Worm (Caenorhabditis elegans) whole organism, L4 larva: Measurements from ENCODE around the gene T27E9.2.

Source experiments
- F26F4.8 ChIP-seq: fragments of 200-800 bp; sonication (Bioruptor generic); conservative IDR thresholded peaks from 2 replicates; pipeline ENCODE4 v1.3.6; 2022; ENCODE audit warnings: missing genetic modification characterization, missing compliant biosample characterization
- R02D3.7 ChIP-seq: fragments of 150-350 bp; sonication (generic microtip); optimal IDR thresholded peaks from 3 replicates; lab custom pipeline; 2014; ENCODE audit warnings: missing biosample characterization, missing genetic modification characterization
- Y48G9A.11 ChIP-seq: fragments of 200-800 bp; sonication (Bioruptor generic); IDR thresholded peaks from 2 replicates; pipeline ENCODE4 v1.3.6; 2022; ENCODE audit warnings: missing genetic modification reagents, missing genetic modification characterization, missing compliant biosample characterization
- Y5F2A.4 ChIP-seq: fragments of 200-800 bp; sonication (Bioruptor generic); optimal IDR thresholded peaks from 2 replicates; lab custom pipeline; 2018; ENCODE audit warnings: mild to moderate bottlenecking, missing genetic modification characterization, missing compliant biosample characterization
- Y75B8A.6 ChIP-seq: fragments of 200-800 bp; sonication (Bioruptor generic); IDR thresholded peaks from 2 replicates; pipeline ENCODE4 v1.3.6; 2022; ENCODE audit warnings: missing genetic modification reagents, missing genetic modification characterization, missing compliant biosample characterization
- ZK337.2 ChIP-seq: fragments of 200-800 bp; sonication (Bioruptor generic); IDR thresholded peaks from 2 replicates; pipeline ENCODE4 v1.3.6; 2022; ENCODE audit warnings: missing genetic modification reagents, missing genetic modification characterization, missing compliant biosample characterization
- aha-1 ChIP-seq: fragments of 150-350 bp; peaks from one replicate; lab custom pipeline; 2014; ENCODE audit warnings: missing biosample characterization, missing genetic modification characterization
- ama-1 ChIP-seq: fragments of 150-350 bp; optimal IDR thresholded peaks from 2 replicates; lab custom pipeline; 2014; ENCODE audit warnings: inconsistent platforms, mixed read lengths
- ceh-62 ChIP-seq: sonication (generic microtip); optimal IDR thresholded peaks from 2 replicates; lab custom pipeline; 2017; ENCODE audit warnings: missing biosample characterization, missing genetic modification characterization
- ces-1 ChIP-seq: fragments of 150-350 bp; sonication (generic microtip); optimal IDR thresholded peaks from 4 replicates; lab custom pipeline; 2014; ENCODE audit warnings: missing biosample characterization, missing genetic modification reagents, missing genetic modification characterization
- ctbp-1 ChIP-seq: fragments of 200-800 bp; sonication (Bioruptor generic); IDR thresholded peaks from 2 replicates; pipeline ENCODE4 v1.3.6; 2022; ENCODE audit warnings: missing genetic modification reagents, missing genetic modification characterization, missing compliant biosample characterization
- daf-16 ChIP-seq, 3 experiments: sonication (generic microtip); optimal IDR thresholded peaks; 2 replicates each; lab custom pipeline; 2016 to 2017; ENCODE audit warnings: missing genetic modification characterization in 3 of 3, missing genetic modification reagents in 3 of 3, mild to moderate bottlenecking in 2 of 3, missing compliant biosample characterization in 2 of 3, missing biosample characterization in 1 of 3, moderate library complexity in 1 of 3
- dpl-1 ChIP-seq: fragments of 150-350 bp; optimal IDR thresholded peaks from 2 replicates; lab custom pipeline; 2014; ENCODE audit warnings: missing biosample characterization, missing genetic modification reagents, missing genetic modification characterization
- dve-1 ChIP-seq: sonication (generic microtip); optimal IDR thresholded peaks from 2 replicates; lab custom pipeline; 2017; ENCODE audit warnings: antibody characterized with exemption, mild to moderate bottlenecking, missing genetic modification characterization, missing compliant biosample characterization; ENCODE audit not compliant: insufficient read depth
- fos-1 ChIP-seq: fragments of 150-350 bp; optimal IDR thresholded peaks from 2 replicates; lab custom pipeline; 2014; ENCODE audit warnings: missing biosample characterization, missing genetic modification characterization
- hif-1 ChIP-seq, 2 experiments: sonication (generic microtip); optimal IDR thresholded peaks; 2 replicates each; lab custom pipeline; 2016 to 2017; ENCODE audit warnings: missing compliant biosample characterization in 2 of 2, missing genetic modification characterization in 2 of 2, missing genetic modification reagents in 2 of 2, missing genotype in 2 of 2, mild to moderate bottlenecking in 1 of 2
- hlh-11 ChIP-seq: fragments of 200-800 bp; sonication (Bioruptor generic); optimal IDR thresholded peaks from 2 replicates; lab custom pipeline; 2018; ENCODE audit warnings: mild to moderate bottlenecking, missing genetic modification characterization, missing compliant biosample characterization
- jun-1 ChIP-seq: fragments of 150-350 bp; optimal IDR thresholded peaks from 2 replicates; lab custom pipeline; 2014; ENCODE audit warnings: missing biosample characterization, missing genetic modification reagents, missing genetic modification characterization
- lin-1 ChIP-seq: fragments of 200-800 bp; sonication (Bioruptor generic); IDR thresholded peaks from 2 replicates; pipeline ENCODE4 v1.3.6; 2022; ENCODE audit warnings: missing genetic modification reagents, missing genetic modification characterization, missing compliant biosample characterization
- lin-13 ChIP-seq: fragments of 150-350 bp; optimal IDR thresholded peaks from 2 replicates; lab custom pipeline; 2014; ENCODE audit warnings: missing biosample characterization, missing genetic modification reagents, missing genetic modification characterization
- lin-15B ChIP-seq: fragments of 150-350 bp; sonication (generic microtip); optimal IDR thresholded peaks from 3 replicates; lab custom pipeline; 2014; ENCODE audit warnings: missing biosample characterization, missing genetic modification characterization
- lin-29 ChIP-seq: fragments of 200-800 bp; sonication (Bioruptor generic); IDR thresholded peaks from 2 replicates; pipeline ENCODE4 v1.3.6; 2022; ENCODE audit warnings: missing genetic modification reagents, missing genetic modification characterization, missing compliant biosample characterization
- lin-38 ChIP-seq: fragments of 200-800 bp; sonication (Bioruptor generic); IDR thresholded peaks from 2 replicates; pipeline ENCODE4 v1.3.6; 2022; ENCODE audit warnings: missing genetic modification reagents, missing genetic modification characterization, missing compliant biosample characterization
- lin-39 ChIP-seq: fragments of 150-350 bp; optimal IDR thresholded peaks from 2 replicates; lab custom pipeline; 2014; ENCODE audit warnings: missing biosample characterization, missing genetic modification reagents, missing genetic modification characterization
- madf-5 ChIP-seq, 2 experiments: fragments of 200-800 bp; sonication (Bioruptor generic); IDR thresholded peaks; 2 replicates each; pipeline ENCODE4 v1.3.6; 2022; ENCODE audit warnings: missing compliant biosample characterization in 2 of 2, missing genetic modification characterization in 2 of 2
- mdt-29 ChIP-seq: fragments of 200-800 bp; sonication (Bioruptor generic); IDR thresholded peaks from 2 replicates; pipeline ENCODE4 v1.3.6; 2022; ENCODE audit warnings: missing genetic modification reagents, missing genetic modification characterization, missing compliant biosample characterization
- nhr-11 ChIP-seq: fragments of 150-350 bp; optimal IDR thresholded peaks from 2 replicates; lab custom pipeline; 2014; ENCODE audit warnings: missing biosample characterization, missing genetic modification characterization
- nhr-111 ChIP-seq: fragments of 200-800 bp; sonication (Bioruptor generic); optimal IDR thresholded peaks from 2 replicates; lab custom pipeline; 2018; ENCODE audit warnings: mild to moderate bottlenecking, missing genetic modification characterization, missing compliant biosample characterization
- nhr-237 ChIP-seq: sonication (generic microtip); optimal IDR thresholded peaks from 2 replicates; lab custom pipeline; 2017; ENCODE audit warnings: missing biosample characterization, missing genetic modification characterization
- nhr-25 ChIP-seq: sonication (generic microtip); optimal IDR thresholded peaks from 2 replicates; lab custom pipeline; 2017; ENCODE audit warnings: missing genetic modification characterization, mild to moderate bottlenecking, missing compliant biosample characterization, antibody characterized with exemption, moderate library complexity, borderline replicate concordance; ENCODE audit not compliant: insufficient read depth
- nhr-28 ChIP-seq: fragments of 150-350 bp; optimal IDR thresholded peaks from 2 replicates; lab custom pipeline; 2014; ENCODE audit warnings: missing biosample characterization, missing genetic modification characterization
- nhr-42 ChIP-seq: fragments of 200-800 bp; sonication (Bioruptor generic); IDR thresholded peaks from 2 replicates; pipeline ENCODE4 v1.3.6; 2022; ENCODE audit warnings: missing genetic modification characterization, missing compliant biosample characterization
- nhr-76 ChIP-seq: fragments of 150-350 bp; optimal IDR thresholded peaks from 2 replicates; lab custom pipeline; 2014; ENCODE audit warnings: missing biosample characterization, missing genetic modification characterization
- nhr-77 ChIP-seq: fragments of 150-350 bp; optimal IDR thresholded peaks from 2 replicates; lab custom pipeline; 2014; ENCODE audit warnings: missing biosample characterization, missing genetic modification characterization
- saeg-2 ChIP-seq: fragments of 200-800 bp; sonication (Bioruptor generic); IDR thresholded peaks from 2 replicates; pipeline ENCODE4 v1.3.6; 2022; ENCODE audit warnings: missing genetic modification reagents, missing genetic modification characterization, missing compliant biosample characterization
- skn-1 ChIP-seq: fragments of 150-350 bp; optimal IDR thresholded peaks from 2 replicates; lab custom pipeline; 2014; ENCODE audit warnings: missing biosample characterization, missing genetic modification characterization
- spr-1 ChIP-seq: sonication (generic microtip); optimal IDR thresholded peaks from 2 replicates; lab custom pipeline; 2016; ENCODE audit warnings: mild to moderate bottlenecking, missing genetic modification characterization, missing compliant biosample characterization
- tra-1 ChIP-seq: fragments of 200-800 bp; sonication (Bioruptor generic); IDR thresholded peaks from 2 replicates; pipeline ENCODE4 v1.3.6; 2022; ENCODE audit warnings: missing genetic modification reagents, missing genetic modification characterization, missing compliant biosample characterization
- unc-130 ChIP-seq: sonication (generic microtip); optimal IDR thresholded peaks from 2 replicates; lab custom pipeline; 2016; ENCODE audit warnings: missing genetic modification reagents, missing genetic modification characterization, missing compliant biosample characterization
- unc-39 ChIP-seq: sonication (generic microtip); optimal IDR thresholded peaks from 2 replicates; lab custom pipeline; 2017; ENCODE audit warnings: missing biosample characterization, missing genetic modification characterization
- vab-7 ChIP-seq: fragments of 200-800 bp; sonication (Bioruptor generic); IDR thresholded peaks from 2 replicates; pipeline ENCODE4 v1.3.6; 2022; ENCODE audit warnings: missing genetic modification reagents, missing genetic modification characterization, missing compliant biosample characterization
- zag-1 ChIP-seq: fragments of 150-350 bp; optimal IDR thresholded peaks from 2 replicates; lab custom pipeline; 2014; ENCODE audit warnings: missing biosample characterization, missing genetic modification characterization
- zfp-2 ChIP-seq: sonication (generic microtip); optimal IDR thresholded peaks from 2 replicates; lab custom pipeline; 2016; ENCODE audit warnings: mild to moderate bottlenecking, missing genetic modification characterization, missing compliant biosample characterization
- zip-11 ChIP-seq: fragments of 200-800 bp; sonication (Bioruptor generic); IDR thresholded peaks from 2 replicates; pipeline ENCODE4 v1.3.6; 2022; ENCODE audit warnings: missing genetic modification characterization, missing compliant biosample characterization
- ztf-11 ChIP-seq: fragments of 150-350 bp; optimal IDR thresholded peaks from 2 replicates; lab custom pipeline; 2014; ENCODE audit warnings: missing biosample characterization, missing genetic modification characterization

The T27E9.2 gene

ce11 chrIII:13464493-13465362 is 2.3 kb upstream of the T27E9.2 start, which contains the start of gene kel-3 (continued):
- peak; percentile 58 for TF ChIP-seq spr-1 (tag; lab: Kevin White, UChicago)
- peak; percentile 91 for TF ChIP-seq aha-1 (tag; lab: Kevin White, UChicago)
- TF ChIP-seq nhr-237 (tag; lab: Kevin White, UChicago): peak; percentile 63
- TF ChIP-seq ctbp-1 (GFP tag; lab: Robert Waterston, UW): peak; percentile 79
- no peak for TF ChIP-seq ceh-62 (tag; lab: Kevin White, UChicago)
- TF ChIP-seq tra-1: peak; percentile 70
- TF ChIP-seq mdt-29: peak; percentile 82
- peak; percentile 86 for TF ChIP-seq nhr-42 (GFP tag; lab: Robert Waterston, UW)
- peak; percentile 81 for TF ChIP-seq lin-1 (GFP tag; lab: Robert Waterston, UW)

ce11 chrIII:13462965-13463783 is 790 bp upstream of the T27E9.2 start, which contains the start of gene ant-1.1:
ant-1.1 (plus strand) TSS chrIII:13463163.
- TF ChIP-seq zfp-2 (tag; lab: Kevin White, UChicago) (peak; percentile 98), F26F4.8 (GFP tag; lab: Robert Waterston, UW) (no peak), unc-39 (tag; lab: Kevin White, UChicago) (no peak), nhr-42 (GFP tag; lab: Robert Waterston, UW) (peak; percentile 93), vab-7 (GFP tag; lab: Robert Waterston, UW) (0 out of 2 replicates have a peak, but pooled peaks have one; percentile 59), nhr-11 (peak; percentile 89), skn-1 (tag; lab: Kevin White, UChicago) (no peak), ztf-11 (tag; lab: Kevin White, UChicago) (no peak), zip-11 (no peak), Y75B8A.6 (GFP tag; lab: Robert Waterston, UW) (peak; percentile 82), nhr-111 (GFP tag; lab: Kevin White, UChicago) (no peak), hlh-11 (peak; percentile 94), nhr-76 (tag; lab: Kevin White, UChicago) (no peak), R02D3.7 (tag; lab: Kevin White, UChicago) (no peak), lin-15B (peak; percentile 30), lin-29 (peak; percentile 78), nhr-237 (tag; lab: Kevin White, UChicago) (no peak), madf-5 (GFP tag; IDR thresholded peaks at IDR 0.05; lab: Robert Waterston, UW) (no peak), lin-39 (no peak), nhr-25 (tag; lab: Kevin White, UChicago) (peak; percentile 82), hif-1 (tag; optimal IDR thresholded peaks at IDR 0.05; lab: Kevin White, UChicago) (peak in 1 of 2 experiments; percentile 90), dpl-1 (peak; percentile 98), saeg-2 (peak; percentile 86), ama-1 (lab: Kevin White, UChicago) (peak; percentile 97), unc-130 (GFP tag; lab: Kevin White, UChicago) (peak; percentile 81), zag-1 (tag; lab: Kevin White, UChicago) (no peak), nhr-28 (tag; lab: Kevin White, UChicago) (peak; percentile 52), nhr-77 (tag; lab: Kevin White, UChicago) (peak; percentile 84), dve-1 (peak; percentile 93), lin-38 (GFP tag; lab: Robert Waterston, UW) (peak; percentile 89), ces-1 (GFP tag; lab: Kevin White, UChicago) (no peak), fos-1 (tag; lab: Kevin White, UChicago) (no peak), lin-13 (GFP tag; lab: Kevin White, UChicago) (peak; percentile 91), Y5F2A.4 (GFP tag; lab: Kevin White, UChicago) (no peak), daf-16 (GFP tag; optimal IDR thresholded peaks at IDR 0.05; lab: Kevin White, UChicago) (peak; percentile 35 to 52), daf-16 (tag; optimal IDR thresholded peaks at IDR 0.05; lab: Kevin White, UChicago) (peak; percentile 59), ctbp-1 (GFP tag; lab: Robert Waterston, UW) (peak; percentile 75), ZK337.2 (peak; percentile 76), jun-1 (tag; lab: Kevin White, UChicago) (peak; percentile 47), Y48G9A.11 (GFP tag; lab: Robert Waterston, UW) (peak; percentile 47; the same call in 1 of the 2 replicates)
